Fruit fly (Drosophila melanogaster) whole organism, embryonic: ENCODE data around the gene CG15201.
A peak's percentile ranks its signal among the peaks of the same experiment; 100 is the strongest.

Experiments used
- Bteb2 ChIP-seq: fragments of 200-800 bp; sonication (Bioruptor generic); optimal IDR thresholded peaks from 2 replicates; lab custom pipeline; 2016; ENCODE audit warnings: missing biosample characterization, missing genetic modification characterization
- CG10543 ChIP-seq: fragments of 200-800 bp; sonication (Bioruptor generic); optimal IDR thresholded peaks from 3 replicates; lab custom pipeline; 2017; ENCODE audit warnings: missing biosample characterization, mild to moderate bottlenecking, missing genetic modification characterization, moderate library complexity
- CG11696 ChIP-seq: fragments of 200-800 bp; sonication (Bioruptor generic); IDR thresholded peaks from 2 replicates; pipeline ENCODE4 v1.3.6; 2022; ENCODE audit warnings: missing biosample characterization, missing genetic modification characterization
- CG12659 ChIP-seq: fragments of 200-800 bp; sonication (Bioruptor generic); optimal IDR thresholded peaks from 3 replicates; lab custom pipeline; 2017; ENCODE audit warnings: mild to moderate bottlenecking, missing biosample characterization, missing genetic modification reagents, missing genetic modification characterization
- CG15696 ChIP-seq: fragments of 200-800 bp; sonication (Bioruptor generic); optimal IDR thresholded peaks from 2 replicates; lab custom pipeline; 2019; ENCODE audit warnings: missing biosample characterization, mild to moderate bottlenecking, missing genetic modification characterization, moderate library complexity
- CG2678 ChIP-seq: fragments of 200-800 bp; sonication (Bioruptor generic); optimal IDR thresholded peaks from 3 replicates; lab custom pipeline; 2019; ENCODE audit warnings: missing biosample characterization, mild to moderate bottlenecking, missing genetic modification characterization, moderate library complexity
- CG4730 ChIP-seq: fragments of 200-800 bp; sonication (Bioruptor generic); IDR thresholded peaks from 2 replicates; pipeline ENCODE4 v1.3.6; 2022; ENCODE audit warnings: missing biosample characterization, missing genetic modification characterization
- CG4854 ChIP-seq: fragments of 200-800 bp; sonication (Bioruptor generic); optimal IDR thresholded peaks from 2 replicates; lab custom pipeline; 2016; ENCODE audit warnings: missing biosample characterization, missing genetic modification characterization, inconsistent platforms
- CG7745 ChIP-seq: fragments of 200-800 bp; sonication (Bioruptor generic); optimal IDR thresholded peaks from 2 replicates; lab custom pipeline; 2018; ENCODE audit warnings: missing biosample characterization, mild to moderate bottlenecking, missing genetic modification characterization, moderate library complexity
- CG7786 ChIP-seq: fragments of 200-800 bp; sonication (Bioruptor generic); optimal IDR thresholded peaks from 2 replicates; lab custom pipeline; 2016; ENCODE audit warnings: missing biosample characterization, missing genetic modification characterization
- CG7839 ChIP-seq: fragments of 200-800 bp; sonication (Bioruptor generic); optimal IDR thresholded peaks from 3 replicates; lab custom pipeline; 2018; ENCODE audit warnings: missing biosample characterization, mild to moderate bottlenecking, missing genetic modification characterization, moderate library complexity
- CG9727 ChIP-seq: fragments of 200-800 bp; sonication (Bioruptor generic); optimal IDR thresholded peaks from 3 replicates; lab custom pipeline; 2017; ENCODE audit warnings: missing biosample characterization, mild to moderate bottlenecking, missing genetic modification characterization
- Dp ChIP-seq: fragments of 200-800 bp; sonication (Bioruptor generic); optimal IDR thresholded peaks from 2 replicates; lab custom pipeline; 2018; ENCODE audit warnings: missing biosample characterization, mild to moderate bottlenecking, missing genetic modification characterization, moderate library complexity
- Drgx ChIP-seq: fragments of 200-800 bp; sonication (Bioruptor generic); IDR thresholded peaks from 2 replicates; pipeline ENCODE4 v1.3.6; 2022; ENCODE audit warnings: missing biosample characterization, missing genetic modification characterization
- E2f1 ChIP-seq: fragments of 200-800 bp; sonication (Bioruptor generic); IDR thresholded peaks from 2 replicates; pipeline ENCODE4 v1.3.6; 2022; ENCODE audit warnings: missing biosample characterization, missing genetic modification characterization
- E2f2 ChIP-seq: fragments of 200-800 bp; sonication (Bioruptor generic); IDR thresholded peaks from 2 replicates; pipeline ENCODE4 v1.3.6; 2022; ENCODE audit warnings: missing biosample characterization, missing genetic modification characterization
- Fer1 ChIP-seq: fragments of 200-800 bp; sonication (Bioruptor generic); optimal IDR thresholded peaks from 2 replicates; lab custom pipeline; 2017; ENCODE audit warnings: missing biosample characterization, mild to moderate bottlenecking, missing genetic modification characterization
- HLHmδ ChIP-seq: fragments of 200-800 bp; sonication (Bioruptor generic); optimal IDR thresholded peaks from 2 replicates; lab custom pipeline; 2018; ENCODE audit warnings: missing biosample characterization, mild to moderate bottlenecking, missing genetic modification characterization, moderate library complexity
- Mad ChIP-seq: fragments of 200-800 bp; sonication (Bioruptor generic); optimal IDR thresholded peaks from 2 replicates; lab custom pipeline; 2016; ENCODE audit warnings: missing biosample characterization, missing genetic modification characterization
- PHDP ChIP-seq: fragments of 200-800 bp; sonication (Bioruptor generic); optimal IDR thresholded peaks from 3 replicates; lab custom pipeline; 2018; ENCODE audit warnings: missing biosample characterization, mild to moderate bottlenecking, missing genetic modification characterization, moderate library complexity
- Pdp1 ChIP-seq, 2 experiments: fragments of 200-800 bp; sonication (Bioruptor generic); optimal IDR thresholded peaks; 3 replicates each; lab custom pipeline; 2016; ENCODE audit warnings: missing biosample characterization in 2 of 2, missing genetic modification characterization in 2 of 2, mild to moderate bottlenecking in 1 of 2, moderate library complexity in 1 of 2
- Ptx1 ChIP-seq: fragments of 200-800 bp; sonication (Bioruptor generic); IDR thresholded peaks from 2 replicates; pipeline ENCODE4 v1.3.6; 2022; ENCODE audit warnings: missing biosample characterization, missing genetic modification characterization
- Rfx ChIP-seq: fragments of 200-800 bp; sonication (Bioruptor generic); IDR thresholded peaks from 2 replicates; pipeline ENCODE4 v1.3.6; 2022; ENCODE audit warnings: missing biosample characterization, missing genetic modification characterization
- Xbp1 ChIP-seq: fragments of 200-800 bp; sonication (Bioruptor generic); optimal IDR thresholded peaks from 3 replicates; lab custom pipeline; 2016; ENCODE audit warnings: missing biosample characterization, mild to moderate bottlenecking, missing genetic modification characterization
- ac ChIP-seq: fragments of 200-800 bp; sonication (Bioruptor generic); optimal IDR thresholded peaks from 3 replicates; lab custom pipeline; 2017; ENCODE audit warnings: missing biosample characterization, mild to moderate bottlenecking, missing genetic modification characterization
- chif ChIP-seq, 2 experiments: fragments of 200-800 bp; sonication (Bioruptor generic); optimal IDR thresholded peaks; 3 replicates each; lab custom pipeline; 2016; ENCODE audit warnings: missing biosample characterization in 2 of 2, missing genetic modification characterization in 2 of 2
- chm ChIP-seq: fragments of 200-800 bp; sonication (Bioruptor generic); IDR thresholded peaks from 2 replicates; pipeline ENCODE4 v1.3.6; 2022; ENCODE audit warnings: missing biosample characterization, missing genetic modification characterization
- crp ChIP-seq, 2 experiments: fragments of 200-800 bp; sonication (Bioruptor generic); optimal IDR thresholded peaks; 2 replicates in 1 of 2; 3 replicates in 1 of 2; lab custom pipeline; 2017; ENCODE audit warnings: missing biosample characterization in 2 of 2, missing genetic modification characterization in 2 of 2, mild to moderate bottlenecking in 1 of 2, moderate library complexity in 1 of 2
- cwo ChIP-seq: fragments of 200-800 bp; sonication (Bioruptor generic); optimal IDR thresholded peaks from 3 replicates; lab custom pipeline; 2017; ENCODE audit warnings: missing biosample characterization, missing genetic modification characterization, mild to moderate bottlenecking, moderate library complexity, missing genetic modification reagents
- da ChIP-seq: fragments of 200-800 bp; sonication (Bioruptor generic); optimal IDR thresholded peaks from 2 replicates; lab custom pipeline; 2016; ENCODE audit warnings: missing biosample characterization, missing genetic modification characterization
- dm ChIP-seq: fragments of 200-800 bp; sonication (Bioruptor generic); optimal IDR thresholded peaks from 3 replicates; lab custom pipeline; 2016; ENCODE audit warnings: missing biosample characterization, missing genetic modification characterization
- dysf ChIP-seq: fragments of 200-800 bp; sonication (Bioruptor generic); IDR thresholded peaks from 3 replicates; pipeline ENCODE4 v1.3.6; 2022; ENCODE audit warnings: missing biosample characterization, missing genetic modification characterization
- ken ChIP-seq: fragments of 200-800 bp; sonication (Bioruptor generic); IDR thresholded peaks from 3 replicates; pipeline ENCODE4 v1.3.6; 2022; ENCODE audit warnings: missing biosample characterization, missing genetic modification characterization
- lilli ChIP-seq: fragments of 200-800 bp; sonication (Bioruptor generic); optimal IDR thresholded peaks from 3 replicates; lab custom pipeline; 2016; ENCODE audit warnings: missing biosample characterization, missing genetic modification characterization
- lmd ChIP-seq: fragments of 200-800 bp; sonication (Bioruptor generic); IDR thresholded peaks from 2 replicates; pipeline ENCODE4 v1.3.6; 2022; ENCODE audit warnings: missing biosample characterization, missing genetic modification characterization
- nom ChIP-seq: fragments of 200-800 bp; sonication (Bioruptor generic); optimal IDR thresholded peaks from 2 replicates; lab custom pipeline; 2017; ENCODE audit warnings: missing biosample characterization, missing genetic modification characterization, mild to moderate bottlenecking, moderate library complexity, missing genetic modification reagents
- otp ChIP-seq: fragments of 200-800 bp; sonication (Bioruptor generic); IDR thresholded peaks from 3 replicates; pipeline ENCODE4, ENCODE4 v1.3.6; 2022; ENCODE audit warnings: missing biosample characterization, missing genetic modification characterization
- pb ChIP-seq: fragments of 200-800 bp; sonication (Bioruptor generic); optimal IDR thresholded peaks from 3 replicates; lab custom pipeline; 2016; ENCODE audit warnings: missing biosample characterization, missing genetic modification characterization
- prd ChIP-seq, 3 experiments: fragments of >200 bp in 2 of 3; fragments of 200-800 bp in 1 of 3; sonication (Bioruptor generic) in 1 of 3; optimal IDR thresholded peaks in 2 of 3; IDR thresholded peaks in 1 of 3; 2 replicates in 2 of 3; 3 replicates in 1 of 3; pipeline versions ENCODE4 v1.3.6 to Lab custom; 2017 to 2022; ENCODE audit warnings: missing biosample characterization in 1 of 3, missing genetic modification characterization in 1 of 3
- pros ChIP-seq: fragments of 200-800 bp; sonication (Bioruptor generic); optimal IDR thresholded peaks from 3 replicates; lab custom pipeline; 2019; ENCODE audit warnings: missing biosample characterization, mild to moderate bottlenecking, missing genetic modification characterization, moderate library complexity
- sens ChIP-seq: fragments of 200-800 bp; sonication (Bioruptor generic); peaks from one replicate; lab custom pipeline; 2016; ENCODE audit warnings: missing biosample characterization, missing genetic modification characterization
- seq ChIP-seq: fragments of 200-800 bp; sonication (Bioruptor generic); IDR thresholded peaks from 2 replicates; pipeline ENCODE4 v1.3.6; 2022; ENCODE audit warnings: missing biosample characterization, missing genetic modification characterization
- tll ChIP-seq, 2 experiments: fragments of 200-800 bp in 1 of 2; fragments of >200 bp in 1 of 2; sonication (Bioruptor generic) in 1 of 2; optimal IDR thresholded peaks; 2 replicates each; lab custom pipeline; 2017 to 2019; ENCODE audit warnings: missing biosample characterization in 2 of 2, missing genetic modification characterization in 2 of 2, mild to moderate bottlenecking in 1 of 2, moderate library complexity in 1 of 2
- twi ChIP-seq: fragments of 200-800 bp; optimal IDR thresholded peaks from 2 replicates; lab custom pipeline; 2019; ENCODE audit warnings: missing biosample characterization, mild to moderate bottlenecking, missing genetic modification characterization, moderate library complexity
- unpg ChIP-seq: fragments of 200-800 bp; sonication (Bioruptor generic); optimal IDR thresholded peaks from 3 replicates; lab custom pipeline; 2018; ENCODE audit warnings: missing biosample characterization, mild to moderate bottlenecking, missing genetic modification characterization, moderate library complexity
- vvl ChIP-seq: fragments of 200-800 bp; sonication (Bioruptor generic); IDR thresholded peaks from 2 replicates; pipeline ENCODE4 v1.3.6; 2022; ENCODE audit warnings: missing biosample characterization, missing genetic modification characterization
- wek ChIP-seq: fragments of 200-800 bp; sonication (Bioruptor generic); optimal IDR thresholded peaks from 3 replicates; lab custom pipeline; 2018; ENCODE audit warnings: missing biosample characterization, mild to moderate bottlenecking, missing genetic modification characterization, moderate library complexity
- zen ChIP-seq: fragments of 200-800 bp; sonication (Bioruptor generic); optimal IDR thresholded peaks from 3 replicates; lab custom pipeline; 2018; ENCODE audit warnings: missing biosample characterization, mild to moderate bottlenecking, missing genetic modification characterization, moderate library complexity

The CG15201 gene

DNA sequence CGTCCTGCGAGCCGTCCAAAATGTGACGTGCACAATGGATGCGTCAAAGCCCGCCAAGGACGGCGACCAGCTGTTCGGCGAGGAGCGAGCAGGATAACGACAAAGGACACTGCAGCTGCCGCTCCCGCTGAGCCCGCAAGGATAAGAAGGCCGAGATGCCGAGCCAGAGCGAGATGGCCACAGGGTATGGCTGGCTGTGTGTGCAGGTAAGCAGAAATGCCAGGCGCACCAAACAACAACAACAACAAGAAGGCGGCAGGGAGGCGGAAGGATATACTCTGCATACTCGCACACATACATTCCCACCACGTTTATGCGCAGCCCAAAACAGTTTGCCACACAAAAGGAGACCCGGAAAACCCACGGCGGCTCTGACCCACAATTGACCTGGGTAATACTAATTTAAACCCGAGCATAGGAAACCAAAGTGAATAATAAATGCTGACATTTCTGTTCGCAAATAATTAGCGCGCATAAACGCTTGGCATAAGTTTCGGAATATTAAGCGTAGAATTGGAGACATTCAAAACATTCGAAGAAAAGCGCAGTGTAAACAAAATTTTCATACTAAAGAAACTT is 2.8 kb downstream of the CG15201 start (continued):
- TF ChIP-seq Xbp1 (GFP tag; lab: Kevin White, UChicago) (peak; percentile 25), ac (peak; percentile 69), dm (no peak), CG7745 (tag; lab: Kevin White, UChicago) (no peak), CG4730 (GFP tag; lab: Robert Waterston, UW) (0 out of 2 replicates have a peak, but pooled peaks have one; percentile 5), twi (tag; lab: Kevin White, UChicago) (peak; percentile 24), CG15696 (tag; lab: Kevin White, UChicago) (peak; percentile 46), tll (GFP tag; optimal IDR thresholded peaks at IDR 0.05; lab: Kevin White, UChicago) (peak in 1 of 2 experiments; percentile 18), Ptx1 (0 out of 2 replicates have a peak, but pooled peaks have one; percentile 11), zen (peak; percentile 44), Bteb2 (GFP tag; lab: Kevin White, UChicago) (no peak), Mad (GFP tag; lab: Kevin White, UChicago) (no peak), ken (0 out of 3 replicates have a peak, but pooled peaks have one; percentile 8), CG9727 (GFP tag; lab: Kevin White, UChicago) (peak; percentile 49), lilli (GFP tag; lab: Kevin White, UChicago) (peak; percentile 4), Pdp1 (GFP tag; optimal IDR thresholded peaks at IDR 0.05; lab: Kevin White, UChicago) (peak in 1 of 2 experiments; percentile 14), CG2678 (tag; lab: Kevin White, UChicago) (peak; percentile 54), unpg (GFP tag; lab: Kevin White, UChicago) (peak; percentile 21), nom (GFP tag; lab: Kevin White, UChicago) (peak; percentile 30), otp (0 out of 3 replicates have a peak, but pooled peaks have one; percentile 39), CG7839 (tag; lab: Kevin White, UChicago) (peak; percentile 14), Rfx (GFP tag; lab: Robert Waterston, UW) (0 out of 2 replicates have a peak, but pooled peaks have one; percentile 26), da (peak; percentile 3), chif (GFP tag; optimal IDR thresholded peaks at IDR 0.05; lab: Kevin White, UChicago) (peak in 1 of 2 experiments; percentile 8), CG7786 (GFP tag; lab: Kevin White, UChicago) (peak; percentile 3), CG4854 (GFP tag; lab: Kevin White, UChicago) (no peak), lmd (GFP tag; lab: Robert Waterston, UW) (peak; percentile 24; the same call in 1 of the 2 replicates), CG12659 (GFP tag; lab: Kevin White, UChicago) (peak; percentile 1), pb (peak; percentile 3), Drgx (0 out of 2 replicates have a peak, but pooled peaks have one; percentile 22), Dp (GFP tag; lab: Kevin White, UChicago) (no peak), HLHmδ (GFP tag; lab: Kevin White, UChicago) (no peak), E2f1 (0 out of 2 replicates have a peak, but pooled peaks have one; percentile 34), CG10543 (GFP tag; lab: Kevin White, UChicago) (no peak), prd (optimal IDR thresholded peaks at IDR 0.05; lab: Kevin White, UChicago) (no peak), prd (GFP tag; IDR thresholded peaks at IDR 0.05; lab: Robert Waterston, UW) (peak; percentile 44; the same call in 1 of the 3 replicates), seq (GFP tag; lab: Robert Waterston, UW) (0 out of 2 replicates have a peak, but pooled peaks have one; percentile 32), pros (peak; percentile 71), cwo (no peak), chm (GFP tag; lab: Robert Waterston, UW) (no peak), wek (no peak), dysf (GFP tag; lab: Robert Waterston, UW) (peak; percentile 47; the same call in 1 of the 3 replicates), E2f2 (GFP tag; lab: Robert Waterston, UW) (0 out of 2 replicates have a peak, but pooled peaks have one; percentile 10), crp (GFP tag; optimal IDR thresholded peaks at IDR 0.05; lab: Kevin White, UChicago) (peak in 1 of 2 experiments; percentile 3), sens (GFP tag; lab: Kevin White, UChicago) (peak; percentile 87), PHDP (tag; lab: Kevin White, UChicago) (peak; percentile 24), vvl (GFP tag; lab: Robert Waterston, UW) (no peak), Fer1 (GFP tag; lab: Kevin White, UChicago) (peak; percentile 34), CG11696 (GFP tag; lab: Robert Waterston, UW) (no peak)
